In the genomic region with DNA sequence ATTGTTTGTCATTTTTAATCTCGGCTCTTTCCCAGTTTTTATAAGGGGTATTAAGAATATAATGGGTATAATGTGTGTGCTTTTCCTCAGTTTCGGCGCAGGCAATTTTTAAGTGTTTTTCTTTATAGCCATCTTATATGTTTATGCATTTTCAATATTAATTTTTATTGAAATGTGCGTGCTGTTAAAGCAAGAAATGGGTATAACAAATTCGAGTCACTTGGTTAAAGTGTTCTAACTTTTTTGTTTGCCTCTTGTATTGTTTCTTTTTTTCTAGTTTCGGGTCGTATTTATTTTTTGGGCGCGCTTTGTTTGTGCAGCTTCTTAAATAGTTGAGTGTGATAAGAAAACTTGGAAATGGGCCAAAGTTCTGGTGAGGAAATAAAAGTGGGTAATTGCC, we compare ENCODE assay signal across 1 fruit fly cellular context.
TF ChIP-seq lines count a peak whose summit lies in the region.

No protein-coding gene starts in this region.

TF ChIP-seq in whole organism, embryonic, 481 proteins besides CTCF, POLR2A, EP300 and RAD21 (continued from another document and continues in another):
- no peak for TF ChIP-seq NK7.1 (GFP tag; optimal IDR thresholded peaks at IDR 0.05; lab: Kevin White, UChicago)
- no peak for TF ChIP-seq CG10274 (GFP tag; optimal IDR thresholded peaks at IDR 0.05; lab: Kevin White, UChicago)
- no peak for TF ChIP-seq gro (GFP tag; optimal IDR thresholded peaks at IDR 0.05; lab: Kevin White, UChicago)
- TF ChIP-seq CG9932 (GFP tag; IDR thresholded peaks at IDR 0.05; lab: Robert Waterston, UW): no peak
- TF ChIP-seq schlank (tag; optimal IDR thresholded peaks at IDR 0.05; lab: Kevin White, UChicago): no peak
- peak; percentile 11 for TF ChIP-seq Bteb2 (GFP tag; optimal IDR thresholded peaks at IDR 0.05; lab: Kevin White, UChicago)
- TF ChIP-seq Ets97D (GFP tag; optimal IDR thresholded peaks at IDR 0.05; lab: Kevin White, UChicago): no peak
- TF ChIP-seq sens-2 (GFP tag; IDR thresholded peaks at IDR 0.05; lab: Robert Waterston, UW): peak; percentile 51; the same call in 1 of the 2 replicates
- TF ChIP-seq cg (GFP tag; optimal IDR thresholded peaks at IDR 0.05; lab: Kevin White, UChicago): no peak
- TF ChIP-seq Dfd (GFP tag; optimal IDR thresholded peaks at IDR 0.05; lab: Kevin White, UChicago): no peak
- no peak for TF ChIP-seq bowl (GFP tag; IDR thresholded peaks at IDR 0.05; lab: Robert Waterston, UW)
- peak; percentile 52 for TF ChIP-seq CG30431 (GFP tag; optimal IDR thresholded peaks at IDR 0.05; lab: Kevin White, UChicago)
- TF ChIP-seq tup (GFP tag; optimal IDR thresholded peaks at IDR 0.05; lab: Kevin White, UChicago): no peak
- TF ChIP-seq tna (GFP tag; IDR thresholded peaks at IDR 0.05; lab: Robert Waterston, UW; ENCODE audit: partially characterized antibody): no peak
- TF ChIP-seq CG31441 (GFP tag; IDR thresholded peaks at IDR 0.05; lab: Robert Waterston, UW): peak; percentile 60
- peak; percentile 81 for TF ChIP-seq Med (GFP tag; lab: Kevin White, UChicago)
- TF ChIP-seq lola (GFP tag; optimal IDR thresholded peaks at IDR 0.05; lab: Kevin White, UChicago): peak in 1 of 3 experiments; percentile 64
- peak; percentile 33 for TF ChIP-seq gcm (GFP tag; optimal IDR thresholded peaks at IDR 0.05; lab: Kevin White, UChicago)
- TF ChIP-seq CG2202 (tag; optimal IDR thresholded peaks at IDR 0.05; lab: Kevin White, UChicago): peak; percentile 38
- peak; percentile 46 for TF ChIP-seq CG6254 (GFP tag; optimal IDR thresholded peaks at IDR 0.05; lab: Kevin White, UChicago)
- TF ChIP-seq CG9876 (GFP tag; optimal IDR thresholded peaks at IDR 0.05; lab: Kevin White, UChicago): no peak
- TF ChIP-seq stc (GFP tag; IDR thresholded peaks at IDR 0.05; lab: Robert Waterston, UW): peak; percentile 53
- TF ChIP-seq HLH3B (GFP tag; IDR thresholded peaks at IDR 0.05; lab: Robert Waterston, UW): peak; percentile 62
- TF ChIP-seq peb (GFP tag; IDR thresholded peaks at IDR 0.05; lab: Robert Waterston, UW): no peak
- TF ChIP-seq tio (GFP tag; optimal IDR thresholded peaks at IDR 0.05; lab: Kevin White, UChicago): peak; percentile 58
- TF ChIP-seq ara (GFP tag; IDR thresholded peaks at IDR 0.05; lab: Robert Waterston, UW): peak; percentile 74
- TF ChIP-seq unc-4 (GFP tag; IDR thresholded peaks at IDR 0.05; lab: Robert Waterston, UW; ENCODE audit: partially characterized antibody): no peak
- no peak for TF ChIP-seq nom (GFP tag; optimal IDR thresholded peaks at IDR 0.05; lab: Kevin White, UChicago)
- no peak for TF ChIP-seq Opbp (GFP tag; IDR thresholded peaks at IDR 0.05; lab: Robert Waterston, UW; ENCODE audit: partially characterized antibody)
- no peak for TF ChIP-seq CG13894 (tag; optimal IDR thresholded peaks at IDR 0.05; lab: Kevin White, UChicago)
- peak; percentile 69 for TF ChIP-seq CG17361 (GFP tag; IDR thresholded peaks at IDR 0.05; lab: Robert Waterston, UW)
- peak; percentile 68 for TF ChIP-seq gsb-n (tag; optimal IDR thresholded peaks at IDR 0.05; lab: Kevin White, UChicago)
- peak; percentile 48 for TF ChIP-seq CG1602 (GFP tag; optimal IDR thresholded peaks at IDR 0.05; lab: Kevin White, UChicago)
- no peak for TF ChIP-seq Dp (GFP tag; optimal IDR thresholded peaks at IDR 0.05; lab: Kevin White, UChicago)
- peak; percentile 74 for TF ChIP-seq CG3407 (GFP tag; optimal IDR thresholded peaks at IDR 0.05; lab: Kevin White, UChicago)
- peak; percentile 41 for TF ChIP-seq Fer3 (tag; optimal IDR thresholded peaks at IDR 0.05; lab: Kevin White, UChicago)
- peak; percentile 59 for TF ChIP-seq Sox100B (GFP tag; optimal IDR thresholded peaks at IDR 0.05; lab: Kevin White, UChicago)
- TF ChIP-seq CG12391 (tag; optimal IDR thresholded peaks at IDR 0.05; lab: Kevin White, UChicago): peak; percentile 61
- TF ChIP-seq Hr51 (GFP tag; optimal IDR thresholded peaks at IDR 0.05; lab: Kevin White, UChicago): peak in 1 of 2 experiments; percentile 50
- peak; percentile 65 for TF ChIP-seq Hsf (GFP tag; optimal IDR thresholded peaks at IDR 0.05; lab: Kevin White, UChicago)
- TF ChIP-seq CG7271 (tag; optimal IDR thresholded peaks at IDR 0.05; lab: Kevin White, UChicago): no peak
- TF ChIP-seq ase (GFP tag; IDR thresholded peaks at IDR 0.05; lab: Robert Waterston, UW): peak; percentile 18; the same call in 1 of the 3 replicates
- TF ChIP-seq fd102C (GFP tag; optimal IDR thresholded peaks at IDR 0.05; lab: Kevin White, UChicago): no peak
- no peak for TF ChIP-seq sim (GFP tag; IDR thresholded peaks at IDR 0.05; lab: Robert Waterston, UW)
- TF ChIP-seq chif (GFP tag; optimal IDR thresholded peaks at IDR 0.05; lab: Kevin White, UChicago): peak; percentile 62 to 85
- TF ChIP-seq unpg (GFP tag; optimal IDR thresholded peaks at IDR 0.05; lab: Kevin White, UChicago): peak; percentile 68
- no peak for TF ChIP-seq GATAe (GFP tag; conservative IDR thresholded peaks at IDR 0.05; lab: Robert Waterston, UW)
- TF ChIP-seq Dref (GFP tag; IDR thresholded peaks at IDR 0.05; lab: Robert Waterston, UW): no peak
- no peak for TF ChIP-seq Dek (tag; optimal IDR thresholded peaks at IDR 0.05; lab: Kevin White, UChicago)
- no peak for TF ChIP-seq CG11696 (GFP tag; IDR thresholded peaks at IDR 0.05; lab: Robert Waterston, UW)
- peak; percentile 7 for TF ChIP-seq crc (GFP tag; optimal IDR thresholded peaks at IDR 0.05; lab: Kevin White, UChicago)
- TF ChIP-seq ttk (GFP tag; IDR thresholded peaks at IDR 0.05; lab: Robert Waterston, UW): peak; percentile 68
- TF ChIP-seq grn (GFP tag; optimal IDR thresholded peaks at IDR 0.05; lab: Kevin White, UChicago): no peak
- no peak for TF ChIP-seq al (GFP tag; IDR thresholded peaks at IDR 0.05; lab: Robert Waterston, UW)
- TF ChIP-seq CG17186 (GFP tag; optimal IDR thresholded peaks at IDR 0.05; lab: Kevin White, UChicago): no peak
- peak; percentile 78 for TF ChIP-seq Xrp1 (GFP tag; IDR thresholded peaks at IDR 0.05; lab: Robert Waterston, UW)
- TF ChIP-seq ssp (GFP tag; IDR thresholded peaks at IDR 0.05; lab: Robert Waterston, UW): 0 out of 2 replicates have a peak, but pooled peaks have one; percentile 10
- TF ChIP-seq slp2 (GFP tag; optimal IDR thresholded peaks at IDR 0.05; lab: Kevin White, UChicago): peak; percentile 58
- no peak for TF ChIP-seq pfk (GFP tag; optimal IDR thresholded peaks at IDR 0.05; lab: Kevin White, UChicago)
- TF ChIP-seq ems (GFP tag; optimal IDR thresholded peaks at IDR 0.05; lab: Kevin White, UChicago): peak; percentile 47
- no peak for TF ChIP-seq hkb (optimal IDR thresholded peaks at IDR 0.05; lab: Kevin White, UChicago)
- TF ChIP-seq hkb (GFP tag; IDR thresholded peaks at IDR 0.05; lab: Robert Waterston, UW): peak; percentile 64
- no peak for TF ChIP-seq Hr39 (optimal IDR thresholded peaks at IDR 0.05; lab: Kevin White, UChicago)
- TF ChIP-seq CG9797 (GFP tag; optimal IDR thresholded peaks at IDR 0.05; lab: Kevin White, UChicago): no peak
- TF ChIP-seq CG18599 (GFP tag; optimal IDR thresholded peaks at IDR 0.05; lab: Kevin White, UChicago): peak; percentile 43
- TF ChIP-seq Elba2 (GFP tag; optimal IDR thresholded peaks at IDR 0.05; lab: Kevin White, UChicago): no peak
- no peak for TF ChIP-seq CG6683 (GFP tag; optimal IDR thresholded peaks at IDR 0.05; lab: Kevin White, UChicago)
- TF ChIP-seq CG15696 (tag; optimal IDR thresholded peaks at IDR 0.05; lab: Kevin White, UChicago): no peak
- peak; percentile 26 for TF ChIP-seq Nf-YB (GFP tag; optimal IDR thresholded peaks at IDR 0.05; lab: Kevin White, UChicago)
- TF ChIP-seq CG6791 (GFP tag; IDR thresholded peaks at IDR 0.05; lab: Robert Waterston, UW; ENCODE audit: partially characterized antibody): no peak
- TF ChIP-seq CG3847 (GFP tag; IDR thresholded peaks at IDR 0.05; lab: Robert Waterston, UW): no peak
- no peak for TF ChIP-seq bbx (GFP tag; IDR thresholded peaks at IDR 0.05; lab: Robert Waterston, UW; ENCODE audit: partially characterized antibody)
- 0 out of 2 replicates have a peak, but pooled peaks have one; percentile 32 for TF ChIP-seq CG1024 (GFP tag; IDR thresholded peaks at IDR 0.05; lab: Robert Waterston, UW)
- TF ChIP-seq CG15269 (tag; optimal IDR thresholded peaks at IDR 0.05; lab: Kevin White, UChicago): peak; percentile 48
- TF ChIP-seq Atf6 (GFP tag; IDR thresholded peaks at IDR 0.05; lab: Robert Waterston, UW): no peak
- no peak for TF ChIP-seq CG6175 (GFP tag; IDR thresholded peaks at IDR 0.05; lab: Robert Waterston, UW)
- peak; percentile 45 for TF ChIP-seq CG17385 (GFP tag; optimal IDR thresholded peaks at IDR 0.05; lab: Kevin White, UChicago)
- TF ChIP-seq CG8924 (tag; optimal IDR thresholded peaks at IDR 0.05; lab: Kevin White, UChicago): peak; percentile 60
- TF ChIP-seq CG1529 (GFP tag; optimal IDR thresholded peaks at IDR 0.05; lab: Kevin White, UChicago): peak; percentile 45
- no peak for TF ChIP-seq HmgD (GFP tag; optimal IDR thresholded peaks at IDR 0.05; lab: Kevin White, UChicago)
- no peak for TF ChIP-seq ham (GFP tag; IDR thresholded peaks at IDR 0.05; lab: Robert Waterston, UW)
- TF ChIP-seq Eip74EF (GFP tag; optimal IDR thresholded peaks at IDR 0.05; lab: Kevin White, UChicago): peak in 1 of 2 experiments; percentile 22
- TF ChIP-seq CG10565 (GFP tag; optimal IDR thresholded peaks at IDR 0.05; lab: Kevin White, UChicago): no peak
- TF ChIP-seq amos (GFP tag; IDR thresholded peaks at IDR 0.05; lab: Robert Waterston, UW; ENCODE audit: partially characterized antibody): no peak
- TF ChIP-seq CG15011 (GFP tag; optimal IDR thresholded peaks at IDR 0.05; lab: Kevin White, UChicago): peak; percentile 43
- no peak for TF ChIP-seq pita (GFP tag; optimal IDR thresholded peaks at IDR 0.05; lab: Kevin White, UChicago)
- no peak for TF ChIP-seq zfh2 (GFP tag; optimal IDR thresholded peaks at IDR 0.05; lab: Kevin White, UChicago)
- TF ChIP-seq eve (GFP tag; optimal IDR thresholded peaks at IDR 0.05; lab: Kevin White, UChicago): peak in 1 of 2 experiments; percentile 48
- TF ChIP-seq her (GFP tag; optimal IDR thresholded peaks at IDR 0.05; lab: Kevin White, UChicago): peak; percentile 7
- TF ChIP-seq pum (GFP tag; optimal IDR thresholded peaks at IDR 0.05; lab: Kevin White, UChicago): peak; percentile 65
- no peak for TF ChIP-seq Drgx (GFP tag; IDR thresholded peaks at IDR 0.05; lab: Robert Waterston, UW)
- TF ChIP-seq maf-S (GFP tag; optimal IDR thresholded peaks at IDR 0.05; lab: Kevin White, UChicago): peak; percentile 39
- no peak for TF ChIP-seq seq (GFP tag; IDR thresholded peaks at IDR 0.05; lab: Robert Waterston, UW)
- TF ChIP-seq shn (GFP tag; optimal IDR thresholded peaks at IDR 0.05; lab: Kevin White, UChicago): peak; percentile 48
- peak; percentile 33 for TF ChIP-seq trh (GFP tag; optimal IDR thresholded peaks at IDR 0.05; lab: Kevin White, UChicago)
- TF ChIP-seq CG7786 (GFP tag; optimal IDR thresholded peaks at IDR 0.05; lab: Kevin White, UChicago): peak; percentile 47
- TF ChIP-seq Blimp-1 (GFP tag; optimal IDR thresholded peaks at IDR 0.05; lab: Kevin White, UChicago): peak; percentile 79
- TF ChIP-seq Rx (GFP tag; IDR thresholded peaks at IDR 0.05; lab: Robert Waterston, UW): no peak
- TF ChIP-seq CG11093 (GFP tag; IDR thresholded peaks at IDR 0.05; lab: Robert Waterston, UW): peak; percentile 42; the same call in 1 of the 3 replicates
- no peak for TF ChIP-seq wdn (GFP tag; IDR thresholded peaks at IDR 0.05; lab: Robert Waterston, UW)
- TF ChIP-seq CG16779 (GFP tag; IDR thresholded peaks at IDR 0.05; lab: Robert Waterston, UW): no peak
- peak; percentile 69 for TF ChIP-seq phol (tag; optimal IDR thresholded peaks at IDR 0.05; lab: Kevin White, UChicago)
- TF ChIP-seq Sox102F (GFP tag; optimal IDR thresholded peaks at IDR 0.05; lab: Kevin White, UChicago): peak; percentile 75
- TF ChIP-seq CG3726 (GFP tag; IDR thresholded peaks at IDR 0.05; lab: Robert Waterston, UW): no peak
- TF ChIP-seq CG34224 (GFP tag; IDR thresholded peaks at IDR 0.05; lab: Robert Waterston, UW; ENCODE audit: partially characterized antibody): no peak
- TF ChIP-seq exex (tag; optimal IDR thresholded peaks at IDR 0.05; lab: Kevin White, UChicago): no peak
- no peak for TF ChIP-seq CG4282 (GFP tag; optimal IDR thresholded peaks at IDR 0.05; lab: Kevin White, UChicago)
- peak; percentile 19; the same call in 1 of the 2 replicates for TF ChIP-seq CG14667 (GFP tag; IDR thresholded peaks at IDR 0.05; lab: Robert Waterston, UW)
- TF ChIP-seq Spps (tag; optimal IDR thresholded peaks at IDR 0.05; lab: Kevin White, UChicago): peak; percentile 65
- peak; percentile 53 for TF ChIP-seq Xbp1 (GFP tag; optimal IDR thresholded peaks at IDR 0.05; lab: Kevin White, UChicago)
- TF ChIP-seq CG32767 (GFP tag; IDR thresholded peaks at IDR 0.05; lab: Robert Waterston, UW): 0 out of 2 replicates have a peak, but pooled peaks have one; percentile 37
- TF ChIP-seq fu2 (GFP tag; optimal IDR thresholded peaks at IDR 0.05; lab: Kevin White, UChicago): no peak
- TF ChIP-seq CG6765 (GFP tag; optimal IDR thresholded peaks at IDR 0.05; lab: Kevin White, UChicago): no peak
- peak; percentile 32 for TF ChIP-seq org-1 (GFP tag; optimal IDR thresholded peaks at IDR 0.05; lab: Kevin White, UChicago)
- TF ChIP-seq NfI (GFP tag; optimal IDR thresholded peaks at IDR 0.05; lab: Kevin White, UChicago): peak; percentile 21
- TF ChIP-seq CG17829 (tag; optimal IDR thresholded peaks at IDR 0.05; lab: Kevin White, UChicago): peak; percentile 38
- peak; percentile 9 for TF ChIP-seq HmgZ (tag; optimal IDR thresholded peaks at IDR 0.05; lab: Kevin White, UChicago)
- TF ChIP-seq CG13424 (tag; optimal IDR thresholded peaks at IDR 0.05; lab: Kevin White, UChicago): peak; percentile 59
- peak; percentile 12 for TF ChIP-seq psq (GFP tag; optimal IDR thresholded peaks at IDR 0.05; lab: Kevin White, UChicago)
- TF ChIP-seq Stat92E (GFP tag; optimal IDR thresholded peaks at IDR 0.05; lab: Kevin White, UChicago): no peak
- TF ChIP-seq ash1 (GFP tag; optimal IDR thresholded peaks at IDR 0.05; lab: Kevin White, UChicago): no peak
- no peak for TF ChIP-seq CkIIα-i1 (GFP tag; IDR thresholded peaks at IDR 0.05; lab: Robert Waterston, UW)
- TF ChIP-seq CG7963 (GFP tag; IDR thresholded peaks at IDR 0.05; lab: Robert Waterston, UW; ENCODE audit: partially characterized antibody): no peak
- TF ChIP-seq repo (GFP tag; optimal IDR thresholded peaks at IDR 0.05; lab: Kevin White, UChicago): peak; percentile 12
- TF ChIP-seq Deaf1 (tag; optimal IDR thresholded peaks at IDR 0.05; lab: Kevin White, UChicago): no peak
- peak; percentile 23 for TF ChIP-seq CG4854 (GFP tag; optimal IDR thresholded peaks at IDR 0.05; lab: Kevin White, UChicago)
- TF ChIP-seq CG12659 (GFP tag; optimal IDR thresholded peaks at IDR 0.05; lab: Kevin White, UChicago): peak; percentile 40
- peak; percentile 58 for TF ChIP-seq CG9727 (GFP tag; optimal IDR thresholded peaks at IDR 0.05; lab: Kevin White, UChicago)
- peak; percentile 35 for TF ChIP-seq tin (GFP tag; optimal IDR thresholded peaks at IDR 0.05; lab: Kevin White, UChicago)
